Fruit fly (Drosophila melanogaster): Measurements from ENCODE around the gene Spt20.

DNA sequence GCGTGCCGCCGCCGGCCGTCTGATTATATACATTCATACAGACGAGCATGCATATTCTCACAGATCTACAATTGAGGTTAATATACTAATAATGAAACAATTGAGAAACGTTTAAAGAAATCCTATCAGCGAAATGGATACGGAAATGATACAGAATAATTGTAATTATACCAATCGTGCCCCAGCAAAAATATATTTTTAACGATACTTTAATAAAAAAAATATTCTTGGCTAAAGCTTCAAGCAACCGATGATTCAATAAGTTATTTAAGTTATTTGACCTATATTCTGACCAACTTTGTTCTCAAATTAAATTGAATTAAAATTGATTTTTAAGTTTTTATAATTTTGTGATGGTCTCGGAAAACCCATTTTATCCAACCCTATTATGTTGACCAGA lies 26.4 kb upstream of the Spt20 start:
- TF ChIP-seq CG10348 (GFP tag; IDR thresholded peaks at IDR 0.05) (no peak), CG8301 (tag; optimal IDR thresholded peaks at IDR 0.05) (peak; percentile 15), Ets98B (GFP tag; IDR thresholded peaks at IDR 0.05) (no peak), D1 (tag; optimal IDR thresholded peaks at IDR 0.05) (no peak), CG8159 (tag; optimal IDR thresholded peaks at IDR 0.05) (no peak), Pif1A (GFP tag; optimal IDR thresholded peaks at IDR 0.05) (no peak), CG4496 (GFP tag; IDR thresholded peaks at IDR 0.05) (no peak; the same call in 2 of the 3 replicates), EcR (GFP tag; optimal IDR thresholded peaks at IDR 0.05) (no peak), gl (tag; optimal IDR thresholded peaks at IDR 0.05) (no peak), Snoo (tag; optimal IDR thresholded peaks at IDR 0.05) (no peak), CG9948 (tag; optimal IDR thresholded peaks at IDR 0.05) (no peak)
